Fruit fly (Drosophila melanogaster) ovary, adult (tissue): ENCODE results near the gene spn-D.

Source experiments
- CG17801 ChIP-seq: fragments of 200-800 bp; optimal IDR thresholded peaks from 2 replicates; lab custom pipeline; 2019; ENCODE audit warnings: missing biosample characterization, mild to moderate bottlenecking, missing genetic modification characterization, moderate library complexity; ENCODE audit not compliant: partially characterized antibody

spn-D gene

DNA sequence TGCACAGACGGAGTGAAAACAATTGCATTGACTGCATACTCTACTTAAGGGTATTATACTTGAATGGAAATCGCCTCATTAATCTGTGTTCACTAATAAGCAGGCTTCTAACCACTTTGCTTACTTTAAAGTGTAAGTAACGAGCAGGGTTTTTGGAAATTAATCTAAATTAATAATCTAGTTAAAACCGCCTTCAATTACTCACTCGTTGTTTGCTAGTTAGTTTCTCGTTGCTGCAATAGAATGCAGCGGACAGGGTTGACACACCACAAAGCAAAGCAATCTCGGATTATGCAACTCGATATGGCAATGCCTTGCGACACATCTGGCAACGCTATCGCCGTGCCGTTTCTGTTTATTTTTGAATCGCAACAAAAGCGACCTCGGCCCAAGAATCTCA is 25.6 kb upstream of the spn-D start:
- no peak for TF ChIP-seq CG17801 (GFP tag; lab: Kevin White, UChicago)

DNA sequence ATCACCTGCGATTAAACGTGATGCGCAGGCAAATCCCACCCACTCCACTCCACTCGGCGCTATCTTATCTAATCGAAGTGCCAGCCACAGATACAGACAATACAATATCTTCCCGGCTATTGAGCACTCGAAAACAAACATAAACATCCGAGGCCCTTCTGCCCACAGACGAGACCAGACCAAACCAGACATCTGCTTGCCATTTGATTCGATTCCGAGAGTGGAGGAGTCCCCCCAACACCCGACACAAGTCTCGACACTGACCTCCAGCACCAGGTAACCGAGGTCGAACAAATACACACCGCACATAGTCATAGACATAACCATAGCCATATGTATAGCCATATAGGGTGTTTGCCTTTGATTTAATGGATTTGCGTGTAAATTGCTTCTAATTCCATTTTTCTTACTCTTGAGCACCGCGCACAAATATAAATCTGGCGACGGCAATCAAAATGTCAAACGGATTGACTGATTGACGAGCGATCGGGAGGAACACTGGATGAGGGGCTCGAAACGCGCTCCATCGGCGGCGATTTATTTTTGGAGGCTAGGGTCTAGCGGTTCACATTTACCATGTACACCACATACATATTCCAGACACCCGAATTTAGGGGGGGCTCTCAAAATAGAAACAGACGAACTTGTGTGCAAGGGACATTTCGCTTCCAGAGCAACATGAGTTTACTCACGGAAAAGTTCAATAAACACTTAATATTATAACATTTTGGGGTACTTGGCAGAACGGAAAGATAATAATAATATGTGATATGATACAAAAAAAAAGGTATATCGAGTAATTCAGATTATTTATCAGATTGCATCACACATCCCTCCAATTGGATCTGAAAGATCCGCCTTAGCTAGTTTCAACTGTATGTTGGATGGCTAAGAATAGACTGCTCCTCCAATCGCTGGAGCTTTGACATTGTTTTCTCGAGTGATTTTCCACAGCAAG is 16.4 kb upstream of the spn-D start:
- no peak for TF ChIP-seq CG17801 (GFP tag; lab: Kevin White, UChicago)

DNA sequence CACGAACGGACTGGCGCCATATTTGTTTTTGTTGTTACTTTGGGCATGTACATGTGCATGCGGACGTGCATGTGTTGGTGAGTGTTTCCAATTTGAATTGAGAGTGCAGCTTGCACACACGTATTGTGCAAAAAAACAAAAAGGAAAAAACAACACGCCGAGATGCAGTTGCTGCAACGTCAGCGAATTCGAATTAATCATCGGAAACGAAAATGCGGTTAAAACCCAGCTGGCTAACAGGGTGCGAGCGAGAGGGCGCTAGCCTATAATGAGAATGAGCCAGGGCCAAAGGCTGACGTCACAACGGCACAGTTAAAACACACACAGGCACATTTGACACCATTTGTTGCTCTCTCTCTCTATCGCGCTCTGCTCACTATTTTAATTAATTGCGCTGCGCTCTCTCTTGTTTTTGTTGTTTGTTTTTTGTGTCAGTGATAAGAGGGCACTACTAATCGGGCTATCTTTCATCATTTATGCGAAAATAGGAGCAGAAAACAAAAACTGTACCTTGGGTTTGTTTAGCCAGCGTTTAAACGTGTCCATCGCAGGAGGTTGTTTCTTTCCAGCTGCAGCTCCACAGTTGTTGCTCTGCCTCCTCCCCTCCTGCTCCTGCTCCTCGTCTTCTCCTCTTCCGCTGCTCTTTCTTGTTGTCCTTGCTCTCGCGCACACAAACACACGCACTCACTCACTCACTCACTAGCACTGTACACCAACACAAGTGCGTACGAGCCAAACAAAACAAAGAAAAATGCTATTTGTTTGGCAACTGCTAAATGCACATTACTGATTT is 15.4 kb upstream of the spn-D start:
- TF ChIP-seq CG17801 (GFP tag; lab: Kevin White, UChicago), result peak; percentile 36

DNA sequence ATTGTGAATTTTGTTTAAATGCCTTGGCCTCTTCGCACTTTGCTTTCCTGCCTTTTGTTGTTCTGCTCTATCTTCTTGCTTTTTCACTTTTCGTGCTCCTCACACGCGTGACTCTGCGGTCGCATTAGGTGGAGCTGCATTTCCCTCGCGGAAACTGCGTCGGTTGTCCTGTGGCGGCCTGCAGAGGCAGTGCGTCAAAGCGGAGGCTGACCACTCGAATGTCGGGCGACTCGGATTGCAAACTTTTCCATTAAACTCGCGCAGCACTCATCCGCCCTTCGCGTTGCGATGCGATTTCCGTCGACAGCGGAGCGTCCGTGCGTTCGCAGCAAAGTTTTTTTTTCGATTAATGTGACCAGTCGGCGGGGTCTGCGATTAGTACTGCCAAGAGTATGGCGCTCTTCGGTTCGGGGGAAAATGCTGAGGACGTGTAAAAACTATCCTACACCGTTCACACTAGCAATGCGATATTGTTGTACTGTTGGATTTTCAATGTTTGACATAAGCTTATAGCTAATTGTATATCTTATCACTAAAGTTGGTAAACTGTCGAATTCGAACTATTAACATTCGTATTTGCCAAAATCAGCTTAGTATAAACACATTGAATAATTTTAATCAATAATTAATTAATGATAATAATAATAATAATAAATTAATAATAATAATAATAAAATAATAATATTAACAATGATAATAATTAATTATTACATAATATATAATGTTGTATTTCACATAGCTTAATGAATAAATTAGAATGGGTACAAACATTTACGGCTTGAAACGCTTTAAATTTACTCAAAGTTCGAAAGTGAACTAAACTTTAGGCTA is 14.6 kb upstream of the spn-D start, which contains the start of gene CG6051:
Gene CG6051 (minus strand): TSS at position 385 of the 831 bp plus-strand sequence.
- peak; percentile 53 for TF ChIP-seq CG17801 (GFP tag; lab: Kevin White, UChicago)

DNA sequence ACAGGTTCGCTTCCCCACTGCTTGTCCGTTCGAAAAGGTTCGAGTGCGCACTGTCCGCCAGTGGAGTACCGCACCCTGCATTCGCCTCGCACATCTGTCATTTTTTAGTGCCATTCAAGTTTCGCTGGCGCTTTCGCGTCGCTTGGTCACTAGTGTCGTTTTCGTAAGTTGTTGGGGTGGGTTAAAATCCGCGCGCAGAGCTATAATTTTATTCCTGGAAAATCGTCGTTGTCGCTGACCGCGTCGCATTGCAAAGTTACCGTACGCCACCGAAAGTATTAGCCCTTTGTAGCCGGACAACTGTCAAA is 14.0 kb upstream of the spn-D start, which contains the start of gene Men-b:
Gene Men-b (plus strand): TSS at position 147 of the 308 bp plus-strand sequence.
- TF ChIP-seq CG17801 (GFP tag; lab: Kevin White, UChicago), result peak; percentile 8

DNA sequence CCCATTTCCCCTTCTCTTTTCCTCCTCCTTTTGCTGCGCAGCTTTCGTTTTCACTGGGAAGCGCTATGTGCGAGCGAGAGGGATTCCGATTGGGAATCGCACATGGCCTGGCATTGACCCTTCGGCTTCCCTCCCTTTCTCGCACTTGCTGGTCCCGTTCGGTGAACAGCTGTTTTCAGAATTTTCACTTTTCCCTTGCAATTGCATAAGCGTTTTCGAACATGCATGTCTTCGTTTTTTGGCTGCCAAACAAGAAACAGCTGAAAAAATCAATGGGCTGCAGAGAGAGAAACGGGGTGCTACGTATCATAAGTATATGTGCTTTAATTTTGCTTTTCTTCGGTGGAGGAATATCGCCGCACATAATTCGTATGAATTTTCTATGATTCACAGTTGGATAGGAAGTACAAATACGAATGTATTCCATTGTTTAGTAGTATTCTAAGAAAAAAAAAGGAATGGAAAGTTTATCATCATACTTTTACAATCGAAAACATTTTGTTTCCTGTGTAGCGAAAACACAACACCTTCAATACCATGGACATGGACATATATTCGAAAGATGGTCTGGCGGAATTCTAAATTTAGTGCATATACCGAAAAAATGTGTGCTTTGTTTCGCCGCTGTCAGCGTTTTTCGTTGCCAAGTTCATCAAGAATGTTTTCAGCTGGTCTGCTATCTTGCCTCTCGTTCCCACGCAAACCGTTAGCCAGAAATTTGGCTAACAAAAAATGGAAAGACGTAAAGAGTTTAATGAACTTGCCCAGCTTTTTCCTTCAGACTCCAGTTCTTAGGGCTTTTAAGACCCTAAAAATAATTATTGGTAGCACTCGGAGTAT is 13.2 kb upstream of the spn-D start:
- peak; percentile 69 for TF ChIP-seq CG17801 (GFP tag; lab: Kevin White, UChicago)

DNA sequence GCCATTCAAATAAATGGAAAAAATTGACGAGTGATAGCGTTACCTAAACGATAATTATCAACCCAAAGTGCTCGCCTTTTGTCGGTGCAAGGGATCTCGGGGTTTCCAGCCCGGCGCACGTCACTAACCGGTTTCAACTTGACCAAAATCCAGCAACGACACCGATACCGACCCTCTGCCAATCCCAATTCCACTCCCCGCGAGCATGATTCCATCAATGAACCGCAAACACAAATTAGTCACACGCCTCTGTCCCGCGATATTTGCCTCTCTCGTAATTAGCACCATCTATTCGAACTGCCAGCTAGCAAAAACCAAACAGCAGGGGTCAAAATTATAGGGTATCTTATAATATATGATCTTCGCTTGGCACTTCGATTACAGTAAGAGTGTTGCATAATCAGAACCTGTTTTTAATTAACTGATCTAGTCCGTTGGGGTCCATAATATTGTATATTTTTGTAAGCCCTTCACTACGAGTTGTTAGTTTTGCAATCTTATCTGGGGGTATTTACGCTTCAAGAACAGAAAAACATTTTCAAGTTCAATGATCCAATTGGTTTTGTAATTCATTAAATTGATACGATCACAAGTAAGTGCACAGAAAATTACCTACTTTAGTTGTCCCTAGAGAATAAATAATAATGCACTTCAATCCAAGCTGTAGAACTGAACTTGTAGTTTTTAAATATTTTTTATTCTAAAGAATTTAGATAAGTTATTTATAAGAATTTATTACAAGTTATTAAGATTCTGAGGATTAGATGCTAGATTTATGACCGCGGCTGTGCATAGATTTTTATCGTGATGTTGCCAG is 12.2 kb upstream of the spn-D start:
- TF ChIP-seq CG17801 (GFP tag; lab: Kevin White, UChicago), result no peak

DNA sequence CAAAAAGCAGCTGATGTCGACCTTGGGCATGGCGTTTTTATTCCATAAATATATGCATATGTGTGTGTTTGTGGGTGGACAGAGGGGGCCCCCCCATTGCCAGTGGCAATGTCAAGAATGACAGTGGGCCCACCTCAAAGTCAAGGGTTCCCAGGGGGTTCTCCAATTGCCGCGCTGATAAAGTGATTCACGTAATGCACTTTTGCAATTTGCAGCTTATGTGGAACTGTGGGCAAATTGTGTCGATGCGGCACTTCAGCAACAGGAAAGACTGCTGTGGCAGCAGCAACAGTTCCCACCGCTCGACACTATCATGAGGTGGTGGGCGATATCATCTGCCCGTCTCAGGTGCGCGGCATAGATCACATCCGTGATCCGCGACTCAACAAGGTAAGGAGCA is 11.5 kb upstream of the spn-D start:
- TF ChIP-seq CG17801 (GFP tag; lab: Kevin White, UChicago), result no peak

DNA sequence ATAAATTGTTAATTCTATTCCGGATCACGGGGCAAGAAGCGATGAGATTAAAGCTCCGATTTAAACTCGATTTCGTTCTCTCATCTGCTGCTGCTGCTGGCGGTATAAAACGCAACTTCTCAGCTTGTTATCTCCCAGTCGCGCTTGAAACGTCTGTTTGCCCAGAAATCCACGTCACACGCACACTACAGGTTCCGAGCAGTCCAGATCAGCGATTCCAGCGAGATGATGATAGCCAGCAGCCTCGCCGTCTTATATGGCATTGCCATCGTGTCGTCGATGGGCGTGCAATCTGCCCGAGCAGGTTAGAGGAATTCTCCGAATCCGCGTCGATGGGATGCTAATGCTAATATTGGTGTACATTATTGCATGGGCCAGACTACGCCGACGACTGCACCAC is 7.7 kb upstream of the spn-D start, which contains the start of gene grass:
Gene grass (plus strand): TSS at position 135 of the 400 bp plus-strand sequence.
- no peak for TF ChIP-seq CG17801 (GFP tag; lab: Kevin White, UChicago)

DNA sequence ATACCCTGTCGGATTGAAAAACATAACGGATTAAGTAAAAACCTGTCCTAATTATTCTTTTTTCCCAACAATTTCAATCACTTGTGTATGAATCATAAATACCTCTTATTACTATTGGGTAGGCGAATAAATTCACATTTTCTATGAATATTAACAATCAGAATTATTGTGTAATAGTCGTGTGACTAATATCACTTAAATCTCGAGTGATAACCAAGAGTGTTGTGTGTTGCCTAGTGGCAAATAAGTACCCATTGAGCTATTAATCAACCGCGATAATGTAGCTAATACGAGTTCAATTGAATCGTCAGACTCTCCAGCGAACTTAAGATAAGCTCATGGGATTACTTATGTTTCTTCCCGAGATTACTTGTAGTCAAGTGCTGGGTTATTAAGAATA is 5.6 kb upstream of the spn-D start:
- TF ChIP-seq CG17801 (GFP tag; lab: Kevin White, UChicago), result no peak

DNA sequence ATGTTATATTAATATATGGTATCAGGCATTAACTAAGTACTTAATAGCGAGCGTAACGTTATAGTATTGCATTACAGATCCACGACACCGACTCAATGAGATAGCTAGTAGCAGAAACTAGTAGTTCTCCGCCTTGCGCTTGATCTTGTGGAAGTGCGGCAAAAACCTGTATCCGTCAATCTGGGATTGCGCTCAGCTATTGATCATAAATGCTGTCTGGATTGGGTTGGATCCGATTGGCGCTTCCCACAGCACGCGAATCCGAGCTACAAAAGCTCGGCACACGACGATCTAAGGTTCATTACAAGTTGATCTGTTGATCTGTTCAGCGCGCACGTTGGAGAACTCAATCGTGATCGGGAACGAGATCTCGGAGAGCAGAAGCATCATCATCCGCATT is 4.7 kb upstream of the spn-D start, which contains the start of gene CG5909:
Gene CG5909 (plus strand): TSS at position 301 of the 400 bp plus-strand sequence.
- no peak for TF ChIP-seq CG17801 (GFP tag; lab: Kevin White, UChicago)

DNA sequence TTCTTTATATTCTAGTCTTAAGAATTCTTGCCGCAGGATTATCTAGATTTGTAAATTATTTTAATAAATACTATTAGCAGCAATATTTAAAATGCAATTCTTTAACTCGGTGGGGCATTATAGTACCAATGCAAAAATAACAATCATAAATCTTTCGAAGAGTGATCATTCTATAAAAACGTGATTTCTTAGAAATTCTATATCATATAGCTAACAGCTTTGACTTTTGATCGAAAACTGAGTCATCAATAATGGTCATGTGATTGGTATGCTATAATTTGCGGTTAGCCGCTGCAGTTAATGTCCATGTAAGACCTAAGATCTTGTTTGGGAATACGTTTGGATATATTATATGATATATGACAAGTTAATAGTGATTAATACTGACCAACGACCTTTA is 2.7 kb upstream of the spn-D start, which contains the start of gene ppk31:
Gene ppk31 (plus strand): TSS at position 301 of the 400 bp plus-strand sequence.
- TF ChIP-seq CG17801 (GFP tag; lab: Kevin White, UChicago), result no peak

DNA sequence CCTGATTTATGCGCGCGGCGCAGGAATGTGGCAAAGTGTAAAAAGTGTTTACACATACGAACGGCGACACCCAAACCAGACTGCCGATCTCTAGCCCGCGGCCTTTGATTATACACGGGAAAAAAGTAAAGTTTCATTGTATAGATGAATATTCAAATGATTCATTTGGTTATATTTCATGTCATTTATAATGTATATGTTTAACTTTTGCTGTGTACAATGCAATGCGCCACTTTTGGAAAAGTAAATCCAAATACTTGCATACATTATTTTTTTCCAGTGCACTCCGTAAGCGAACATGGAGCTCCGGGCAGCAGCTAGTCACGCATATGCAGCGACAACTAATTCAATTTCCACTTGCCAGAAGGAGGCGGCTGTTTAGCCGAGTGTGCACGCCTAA is 1.8 kb downstream of the spn-D start:
- TF ChIP-seq CG17801 (GFP tag; lab: Kevin White, UChicago), result no peak
